Fruit fly (Drosophila melanogaster): ENCODE measurements around the gene kar.

The kar gene

DNA sequence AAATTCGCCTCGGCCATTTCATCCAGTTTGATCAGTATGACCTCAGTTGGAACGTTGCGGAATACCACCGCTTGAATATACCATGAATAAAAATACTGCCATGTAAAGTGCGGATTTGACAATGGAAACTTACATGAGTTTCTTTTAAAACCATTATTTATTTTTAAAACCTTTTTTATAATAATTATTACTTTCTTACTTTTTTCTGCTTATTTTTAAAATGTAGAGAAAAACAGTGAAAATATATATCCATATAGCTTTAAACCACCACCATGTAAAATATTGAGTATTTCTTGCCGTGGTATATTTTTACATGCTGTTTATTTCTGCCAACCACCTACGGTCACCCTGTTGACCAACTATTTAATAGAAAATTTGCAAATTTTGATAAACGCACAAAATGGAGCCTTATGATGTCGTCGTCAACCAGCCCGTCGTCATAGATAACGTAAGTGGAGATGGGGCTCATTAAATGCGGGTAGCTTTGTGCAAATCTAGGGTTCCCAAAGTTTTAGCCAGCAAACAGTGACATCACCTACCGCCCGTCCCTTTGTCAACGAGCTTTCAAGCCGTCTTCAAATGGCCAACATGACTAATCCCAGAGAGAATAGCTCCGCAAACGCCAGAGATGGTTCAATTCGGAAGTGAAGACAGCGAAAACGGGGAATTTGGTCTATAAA lies 2.4 kb upstream of the kar start, which contains the start of gene Arp1 (continued):
- TF ChIP-seq CG11398 (GFP tag; optimal IDR thresholded peaks at IDR 0.05) (no peak), MESR4 (GFP tag; optimal IDR thresholded peaks at IDR 0.05) (peak; percentile 89), ash1 (GFP tag; optimal IDR thresholded peaks at IDR 0.05) (no peak), sima (GFP tag; optimal IDR thresholded peaks at IDR 0.05) (no peak), CG32772 (GFP tag; IDR thresholded peaks at IDR 0.05) (no peak), Kr (GFP tag; optimal IDR thresholded peaks at IDR 0.05) (no peak), Sox102F (GFP tag; optimal IDR thresholded peaks at IDR 0.05) (no peak), ap (GFP tag; IDR thresholded peaks at IDR 0.05) (no peak), ewg (GFP tag; optimal IDR thresholded peaks at IDR 0.05) (no peak), D19A (tag; optimal IDR thresholded peaks at IDR 0.05) (no peak), psq (GFP tag; optimal IDR thresholded peaks at IDR 0.05) (no peak), CG31224 (GFP tag; IDR thresholded peaks at IDR 0.05) (no peak), otp (GFP tag; IDR thresholded peaks at IDR 0.05) (no peak), CG1647 (GFP tag; optimal IDR thresholded peaks at IDR 0.05) (no peak), Ets97D (GFP tag; optimal IDR thresholded peaks at IDR 0.05) (peak; percentile 2), zfh1 (GFP tag; IDR thresholded peaks at IDR 0.05) (no peak), row (GFP tag; IDR thresholded peaks at IDR 0.05) (no peak), CG8765 (GFP tag; IDR thresholded peaks at IDR 0.05) (no peak), CG15011 (GFP tag; optimal IDR thresholded peaks at IDR 0.05) (no peak), Nf-YA (GFP tag; IDR thresholded peaks at IDR 0.05) (no peak), CG3847 (GFP tag; IDR thresholded peaks at IDR 0.05) (no peak), CG17912 (GFP tag; optimal IDR thresholded peaks at IDR 0.05) (no peak), CG34224 (GFP tag; IDR thresholded peaks at IDR 0.05; ENCODE audit: partially characterized antibody) (no peak), sens-2 (GFP tag; IDR thresholded peaks at IDR 0.05) (no peak), nerfin-1 (tag; optimal IDR thresholded peaks at IDR 0.05) (no peak), CG6791 (GFP tag; IDR thresholded peaks at IDR 0.05; ENCODE audit: partially characterized antibody) (no peak), h (optimal IDR thresholded peaks at IDR 0.05) (no peak), Dek (tag; optimal IDR thresholded peaks at IDR 0.05) (peak; percentile 33), CG14667 (GFP tag; IDR thresholded peaks at IDR 0.05) (no peak), MBD-R2 (GFP tag; IDR thresholded peaks at IDR 0.05) (peak; percentile 40; the same call in 1 of the 2 replicates), Abd-B (GFP tag; optimal IDR thresholded peaks at IDR 0.05) (peak; percentile 34), lbe (GFP tag; optimal IDR thresholded peaks at IDR 0.05) (no peak), CoRest (tag; optimal IDR thresholded peaks at IDR 0.05) (peak; percentile 14)

dm6 chr3R:12688116-12688515 lies 1.1 kb downstream of the kar start:
- peak in 1 of 2 experiments; percentile 41 for TF ChIP-seq Eip74EF (GFP tag; optimal IDR thresholded peaks at IDR 0.05)
- peak; percentile 64 for TF ChIP-seq sens (GFP tag)
- TF ChIP-seq ftz-f1 (GFP tag; optimal IDR thresholded peaks at IDR 0.05): no peak

- TF ChIP-seq HLH54F (GFP tag; optimal IDR thresholded peaks at IDR 0.05) (no peak), kay (GFP tag; optimal IDR thresholded peaks at IDR 0.05) (no peak), fd102C (GFP tag; optimal IDR thresholded peaks at IDR 0.05) (no peak), nerfin-2 (GFP tag; IDR thresholded peaks at IDR 0.05; ENCODE audit: partially characterized antibody) (no peak), Hr78 (GFP tag; optimal IDR thresholded peaks at IDR 0.05) (peak in 1 of 2 experiments; percentile 37), CG34376 (GFP tag; optimal IDR thresholded peaks at IDR 0.05) (peak; percentile 72), lab (GFP tag; optimal IDR thresholded peaks at IDR 0.05) (no peak), Eip74EF (GFP tag; optimal IDR thresholded peaks at IDR 0.05) (peak in 1 of 2 experiments; percentile 7), sug (tag; optimal IDR thresholded peaks at IDR 0.05) (peak; percentile 54), sens (GFP tag) (peak; percentile 26), CG11695 (GFP tag; IDR thresholded peaks at IDR 0.05) (0 out of 3 replicates have a peak, but pooled peaks have one; percentile 14), CG10543 (GFP tag; optimal IDR thresholded peaks at IDR 0.05) (peak; percentile 36), CG5245 (GFP tag; optimal IDR thresholded peaks at IDR 0.05) (no peak), schlank (tag; optimal IDR thresholded peaks at IDR 0.05) (no peak), NK7.1 (GFP tag; optimal IDR thresholded peaks at IDR 0.05) (no peak)
Observed at dm6 chr3R:12685290-12685689, 3.9 kb downstream of the kar start.
